Fruit fly (Drosophila melanogaster): ENCODE measurements around the gene ND-13B.

The ND-13B gene

dm6 chr3L:10739666-10740417 lies 45.9 kb upstream of the ND-13B start (continued):
- TF ChIP-seq CG11093 (GFP tag; IDR thresholded peaks at IDR 0.05) (peak; percentile 83), CG8290 (GFP tag; optimal IDR thresholded peaks at IDR 0.05) (peak; percentile 71), CG8290 (tag; optimal IDR thresholded peaks at IDR 0.05) (peak in 1 of 2 experiments; percentile 64), D19A (tag; optimal IDR thresholded peaks at IDR 0.05) (peak; percentile 94), inv (GFP tag; IDR thresholded peaks at IDR 0.05; ENCODE audit: partially characterized antibody) (no peak), nau (GFP tag; optimal IDR thresholded peaks at IDR 0.05) (peak; percentile 95), lab (GFP tag; optimal IDR thresholded peaks at IDR 0.05) (peak; percentile 98), p53 (GFP tag; optimal IDR thresholded peaks at IDR 0.05) (peak; percentile 74), Oaz (GFP tag; IDR thresholded peaks at IDR 0.05) (peak; percentile 73), CG3163 (GFP tag; optimal IDR thresholded peaks at IDR 0.05) (peak; percentile 80), ttk (GFP tag; IDR thresholded peaks at IDR 0.05) (peak; percentile 85), CG12744 (GFP tag; optimal IDR thresholded peaks at IDR 0.05) (peak; percentile 81), wor (GFP tag; IDR thresholded peaks at IDR 0.05) (peak; percentile 84), CG7839 (tag; optimal IDR thresholded peaks at IDR 0.05) (peak; percentile 97), CG14965 (GFP tag; optimal IDR thresholded peaks at IDR 0.05; ENCODE audit: borderline replicate concordance) (peak; percentile 68), usp (GFP tag; optimal IDR thresholded peaks at IDR 0.05) (no peak), Eip74EF (GFP tag; optimal IDR thresholded peaks at IDR 0.05) (peak in 1 of 2 experiments; percentile 87), CG16813 (GFP tag; IDR thresholded peaks at IDR 0.05; ENCODE audit: partially characterized antibody) (no peak), CG7357 (GFP tag; IDR thresholded peaks at IDR 0.05) (peak; percentile 89), Fer2 (tag; optimal IDR thresholded peaks at IDR 0.05) (peak; percentile 40), Max (GFP tag; optimal IDR thresholded peaks at IDR 0.05) (peak; percentile 87), vfl (GFP tag; optimal IDR thresholded peaks at IDR 0.05) (peak; percentile 87), br (optimal IDR thresholded peaks at IDR 0.05) (no peak), CG3726 (GFP tag; IDR thresholded peaks at IDR 0.05) (peak; percentile 93), ap (GFP tag; IDR thresholded peaks at IDR 0.05) (peak; percentile 64; the same call in 1 of the 2 replicates), CG8478 (optimal IDR thresholded peaks at IDR 0.05) (peak; percentile 92), CG9437 (GFP tag; optimal IDR thresholded peaks at IDR 0.05) (peak; percentile 88), B-H1 (GFP tag; IDR thresholded peaks at IDR 0.05) (peak; percentile 90), gro (GFP tag; optimal IDR thresholded peaks at IDR 0.05) (peak; percentile 91), ase (GFP tag; IDR thresholded peaks at IDR 0.05) (peak; percentile 96), CG17802 (tag; optimal IDR thresholded peaks at IDR 0.05) (peak; percentile 64), so (GFP tag; IDR thresholded peaks at IDR 0.05) (peak; percentile 91; the same call in 2 of the 3 replicates), Hr39 (optimal IDR thresholded peaks at IDR 0.05) (no peak), CG13624 (GFP tag; optimal IDR thresholded peaks at IDR 0.05) (peak; percentile 95), Drgx (GFP tag; IDR thresholded peaks at IDR 0.05) (peak; percentile 95), Ptx1 (GFP tag; IDR thresholded peaks at IDR 0.05) (peak; percentile 98), CG6272 (GFP tag; IDR thresholded peaks at IDR 0.05) (peak; percentile 90), ERR (GFP tag; optimal IDR thresholded peaks at IDR 0.05) (peak; percentile 87), Rfx (GFP tag; IDR thresholded peaks at IDR 0.05) (peak; percentile 97), onecut (GFP tag; IDR thresholded peaks at IDR 0.05) (peak; percentile 84), Taf1 (GFP tag; IDR thresholded peaks at IDR 0.05) (peak; percentile 85), esg (GFP tag; conservative IDR thresholded peaks at IDR 0.05) (peak; percentile 91), CG43689 (GFP tag; IDR thresholded peaks at IDR 0.05) (peak; percentile 62; the same call in 1 of the 2 replicates), schlank (tag; optimal IDR thresholded peaks at IDR 0.05) (peak; percentile 58), Dip3 (GFP tag; optimal IDR thresholded peaks at IDR 0.05) (peak; percentile 86), CG13123 (GFP tag; optimal IDR thresholded peaks at IDR 0.05) (peak; percentile 69), CG6791 (GFP tag; IDR thresholded peaks at IDR 0.05; ENCODE audit: partially characterized antibody) (no peak), CG10462 (GFP tag; optimal IDR thresholded peaks at IDR 0.05) (peak; percentile 82), shn (GFP tag; optimal IDR thresholded peaks at IDR 0.05) (peak; percentile 89), chif (GFP tag; optimal IDR thresholded peaks at IDR 0.05) (peak; percentile 88 to 91), CG31365 (tag; optimal IDR thresholded peaks at IDR 0.05) (peak; percentile 61)
